Worm (Caenorhabditis elegans) whole organism, early embryonic: ENCODE results near the gene pde-2.

Experiments
- B0310.2 ChIP-seq: sonication (generic microtip); optimal IDR thresholded peaks from 2 replicates; lab custom pipeline; 2016; ENCODE audit warnings: mild to moderate bottlenecking, missing genetic modification characterization, missing compliant biosample characterization
- F13C5.2 ChIP-seq: sonication (generic microtip); optimal IDR thresholded peaks from 2 replicates; lab custom pipeline; 2017; ENCODE audit warnings: mild to moderate bottlenecking, missing genetic modification characterization, inconsistent platforms, missing compliant biosample characterization
- aly-1 ChIP-seq: sonication (generic microtip); optimal IDR thresholded peaks from 2 replicates; lab custom pipeline; 2016; ENCODE audit warnings: missing genetic modification characterization, missing compliant biosample characterization
- ama-1 ChIP-seq: fragments of 150-350 bp; optimal IDR thresholded peaks from 2 replicates; lab custom pipeline; 2014
- ceh-13 ChIP-seq: fragments of 200-800 bp; sonication (Bioruptor generic); optimal IDR thresholded peaks from 2 replicates; lab custom pipeline; 2018; ENCODE audit warnings: mild to moderate bottlenecking, missing genetic modification characterization, missing compliant biosample characterization
- ceh-36 ChIP-seq: sonication (generic microtip); optimal IDR thresholded peaks from 2 replicates; lab custom pipeline; 2016; ENCODE audit warnings: missing genetic modification characterization, inconsistent platforms, missing compliant biosample characterization
- ets-7 ChIP-seq: sonication (generic microtip); optimal IDR thresholded peaks from 2 replicates; lab custom pipeline; 2016; ENCODE audit warnings: missing genotype, missing genetic modification characterization, missing compliant biosample characterization
- flt-1 ChIP-seq: fragments of 200-800 bp; sonication (Bioruptor generic); IDR thresholded peaks from 2 replicates; pipeline ENCODE4 v1.3.6; 2022; ENCODE audit warnings: missing genetic modification characterization, missing compliant biosample characterization
- hmbx-1 ChIP-seq: sonication (generic microtip); optimal IDR thresholded peaks from 2 replicates; lab custom pipeline; 2016; ENCODE audit warnings: mild to moderate bottlenecking, missing genetic modification characterization, missing compliant biosample characterization
- hmg-4 ChIP-seq: fragments of 200-800 bp; sonication (Bioruptor generic); optimal IDR thresholded peaks from 2 replicates; lab custom pipeline; 2018; ENCODE audit warnings: mild to moderate bottlenecking, missing genetic modification characterization, missing compliant biosample characterization
- hnd-1 ChIP-seq: sonication (generic microtip); optimal IDR thresholded peaks from 2 replicates; lab custom pipeline; 2016; ENCODE audit warnings: missing genetic modification characterization, missing compliant biosample characterization
- pes-1 ChIP-seq: fragments of 200-800 bp; sonication (Bioruptor generic); IDR thresholded peaks from 2 replicates; pipeline ENCODE4 v1.3.6; 2022; ENCODE audit warnings: missing genetic modification reagents, missing genetic modification characterization, missing compliant biosample characterization
- scrt-1 ChIP-seq: fragments of 200-800 bp; sonication (Bioruptor generic); IDR thresholded peaks from 2 replicates; pipeline ENCODE4 v1.3.6; 2022; ENCODE audit warnings: missing genetic modification characterization, missing compliant biosample characterization
- sea-1 ChIP-seq: fragments of 200-800 bp; sonication (Bioruptor generic); conservative IDR thresholded peaks from 2 replicates; pipeline ENCODE4 v1.3.6; 2022; ENCODE audit warnings: missing genetic modification characterization, missing compliant biosample characterization
- tbx-11 ChIP-seq: fragments of 200-800 bp; sonication (Bioruptor generic); IDR thresholded peaks from 2 replicates; pipeline ENCODE4 v1.3.6; 2022; ENCODE audit warnings: missing genetic modification characterization, missing compliant biosample characterization
- tbx-37 ChIP-seq: fragments of 200-800 bp; sonication (Bioruptor generic); conservative IDR thresholded peaks from 2 replicates; pipeline ENCODE4 v1.3.6; 2022; ENCODE audit warnings: missing genetic modification reagents, missing genetic modification characterization, missing compliant biosample characterization
- tra-4 ChIP-seq: sonication (generic microtip); optimal IDR thresholded peaks from 2 replicates; lab custom pipeline; 2017; ENCODE audit warnings: missing genetic modification characterization, missing compliant biosample characterization

Gene pde-2

ce11 chrIII:8956146-8956646, 25.5 kb downstream of the pde-2 start, which contains the start of the genes ZK643.5 and ZK643.2:
ZK643.5 (minus strand) TSS chrIII:8956196.
ZK643.2 (plus strand) TSS chrIII:8956540.
- TF ChIP-seq flt-1 (GFP tag; lab: Robert Waterston, UW): no peak
- no peak for TF ChIP-seq F13C5.2
- no peak for TF ChIP-seq hnd-1
- TF ChIP-seq tbx-37: no peak

- TF ChIP-seq hnd-1: no peak
- TF ChIP-seq aly-1 (tag; lab: Kevin White, UChicago): no peak
- no peak for TF ChIP-seq flt-1 (GFP tag; lab: Robert Waterston, UW)
- no peak for TF ChIP-seq ama-1 (lab: Kevin White, UChicago)
- no peak for TF ChIP-seq F13C5.2
Observed at ce11 chrIII:8955536-8955935, 26.2 kb downstream of the pde-2 start.

ce11 chrIII:8949147-8949546, 32.5 kb downstream of the pde-2 start:
- no peak for TF ChIP-seq ama-1 (lab: Kevin White, UChicago)
- TF ChIP-seq hmbx-1 (tag; lab: Kevin White, UChicago): no peak
- TF ChIP-seq ceh-13 (GFP tag; lab: Kevin White, UChicago): no peak
- TF ChIP-seq scrt-1 (GFP tag; lab: Robert Waterston, UW): no peak
- no peak for TF ChIP-seq ets-7 (tag; lab: Kevin White, UChicago)
- no peak for TF ChIP-seq ceh-36 (tag; lab: Kevin White, UChicago)
- no peak for TF ChIP-seq flt-1 (GFP tag; lab: Robert Waterston, UW)
- TF ChIP-seq hnd-1: no peak
- no peak for TF ChIP-seq pes-1
- TF ChIP-seq tra-4 (tag; lab: Kevin White, UChicago): no peak
- no peak for TF ChIP-seq aly-1 (tag; lab: Kevin White, UChicago)
- no peak for TF ChIP-seq sea-1 (GFP tag; lab: Robert Waterston, UW)
- TF ChIP-seq hmg-4 (GFP tag; lab: Kevin White, UChicago): no peak
- no peak for TF ChIP-seq tbx-37
- TF ChIP-seq tbx-11 (GFP tag; lab: Robert Waterston, UW): no peak
- no peak for TF ChIP-seq F13C5.2
- no peak for TF ChIP-seq B0310.2 (tag; lab: Kevin White, UChicago)

ce11 chrIII:8946285-8946684, 35.4 kb downstream of the pde-2 start:
- TF ChIP-seq hnd-1 (no peak), ceh-13 (GFP tag; lab: Kevin White, UChicago) (no peak)

- TF ChIP-seq B0310.2 (tag; lab: Kevin White, UChicago) (no peak), aly-1 (tag; lab: Kevin White, UChicago) (no peak), hmg-4 (GFP tag; lab: Kevin White, UChicago) (no peak), ceh-13 (GFP tag; lab: Kevin White, UChicago) (no peak), flt-1 (GFP tag; lab: Robert Waterston, UW) (no peak), hnd-1 (no peak), F13C5.2 (no peak), sea-1 (GFP tag; lab: Robert Waterston, UW) (no peak), pes-1 (no peak), tra-4 (tag; lab: Kevin White, UChicago) (no peak), ets-7 (tag; lab: Kevin White, UChicago) (no peak), hmbx-1 (tag; lab: Kevin White, UChicago) (no peak), tbx-37 (no peak), scrt-1 (GFP tag; lab: Robert Waterston, UW) (no peak), tbx-11 (GFP tag; lab: Robert Waterston, UW) (no peak), ceh-36 (tag; lab: Kevin White, UChicago) (no peak), ama-1 (lab: Kevin White, UChicago) (no peak)
Observed at ce11 chrIII:8944357-8944756, 37.3 kb downstream of the pde-2 start, which contains the start of gene dhrr-1. dhrr-1 (plus strand) TSS chrIII:8944657.

- peak; percentile 73 for TF ChIP-seq hmbx-1 (tag; lab: Kevin White, UChicago)
- TF ChIP-seq tbx-11 (GFP tag; lab: Robert Waterston, UW): peak; percentile 92
- TF ChIP-seq sea-1 (GFP tag; lab: Robert Waterston, UW): peak; percentile 88
- TF ChIP-seq hnd-1: peak; percentile 83
- TF ChIP-seq B0310.2 (tag; lab: Kevin White, UChicago): peak; percentile 84
- peak; percentile 90 for TF ChIP-seq ceh-36 (tag; lab: Kevin White, UChicago)
- peak; percentile 93 for TF ChIP-seq pes-1
- peak; percentile 94 for TF ChIP-seq ceh-13 (GFP tag; lab: Kevin White, UChicago)
- peak; percentile 91 for TF ChIP-seq tbx-37
- TF ChIP-seq ama-1 (lab: Kevin White, UChicago): no peak
- TF ChIP-seq tra-4 (tag; lab: Kevin White, UChicago): peak; percentile 81
- peak; percentile 96 for TF ChIP-seq F13C5.2
- TF ChIP-seq ets-7 (tag; lab: Kevin White, UChicago): peak; percentile 90
- no peak for TF ChIP-seq hmg-4 (GFP tag; lab: Kevin White, UChicago)
- TF ChIP-seq flt-1 (GFP tag; lab: Robert Waterston, UW): peak; percentile 88
- TF ChIP-seq scrt-1 (GFP tag; lab: Robert Waterston, UW): peak; percentile 93
- TF ChIP-seq aly-1 (tag; lab: Kevin White, UChicago): peak; percentile 87
Observed at ce11 chrIII:8937571-8937970, 44.1 kb downstream of the pde-2 start.

ce11 chrIII:8934378-8934777, 47.3 kb downstream of the pde-2 start:
- no peak for TF ChIP-seq ets-7 (tag; lab: Kevin White, UChicago)
- no peak for TF ChIP-seq sea-1 (GFP tag; lab: Robert Waterston, UW)
- TF ChIP-seq ama-1 (lab: Kevin White, UChicago): no peak
- TF ChIP-seq F13C5.2: no peak

- no peak for TF ChIP-seq tbx-37
- TF ChIP-seq aly-1 (tag; lab: Kevin White, UChicago): no peak
- TF ChIP-seq ceh-36 (tag; lab: Kevin White, UChicago): no peak
- TF ChIP-seq tbx-11 (GFP tag; lab: Robert Waterston, UW): no peak
- TF ChIP-seq tra-4 (tag; lab: Kevin White, UChicago): no peak
- TF ChIP-seq sea-1 (GFP tag; lab: Robert Waterston, UW): no peak
- no peak for TF ChIP-seq hmg-4 (GFP tag; lab: Kevin White, UChicago)
- no peak for TF ChIP-seq ceh-13 (GFP tag; lab: Kevin White, UChicago)
- no peak for TF ChIP-seq hmbx-1 (tag; lab: Kevin White, UChicago)
- no peak for TF ChIP-seq pes-1
- no peak for TF ChIP-seq F13C5.2
- TF ChIP-seq flt-1 (GFP tag; lab: Robert Waterston, UW): no peak
- TF ChIP-seq scrt-1 (GFP tag; lab: Robert Waterston, UW): no peak
- TF ChIP-seq ama-1 (lab: Kevin White, UChicago): no peak
- no peak for TF ChIP-seq ets-7 (tag; lab: Kevin White, UChicago)
- TF ChIP-seq B0310.2 (tag; lab: Kevin White, UChicago): no peak
Observed at ce11 chrIII:8933696-8934095, 48.0 kb downstream of the pde-2 start.
